Fruit fly (Drosophila melanogaster): Measurements from ENCODE around the gene snsl.

snsl gene

DNA sequence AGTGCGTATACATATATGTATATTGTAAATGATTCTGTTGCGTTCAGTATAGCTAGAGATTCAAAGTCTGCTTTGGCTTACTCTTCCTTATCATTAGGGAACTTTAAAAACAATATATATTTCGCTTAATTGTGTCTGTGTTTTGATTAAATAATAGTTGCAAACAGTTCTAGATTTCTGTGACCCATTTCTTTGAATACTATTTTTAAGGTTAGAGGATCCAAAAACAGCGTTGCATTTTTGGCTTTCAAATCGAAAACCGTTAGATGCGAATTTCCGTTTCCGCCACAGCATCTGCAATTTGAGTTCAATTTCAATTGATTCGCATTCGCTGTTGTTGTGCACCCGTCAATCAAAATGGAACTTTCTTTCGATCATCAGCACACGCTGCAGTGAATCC is 20.4 kb downstream of the snsl start:
- TF ChIP-seq CG14711 (tag; optimal IDR thresholded peaks at IDR 0.05) (no peak), CG7101 (tag; optimal IDR thresholded peaks at IDR 0.05) (no peak), toe (GFP tag; optimal IDR thresholded peaks at IDR 0.05) (no peak), CG1620 (GFP tag; optimal IDR thresholded peaks at IDR 0.05) (no peak), cnc (optimal IDR thresholded peaks at IDR 0.05) (no peak), cic (GFP tag; optimal IDR thresholded peaks at IDR 0.05) (no peak), CG7045 (GFP tag; optimal IDR thresholded peaks at IDR 0.05) (no peak), ovo (GFP tag; optimal IDR thresholded peaks at IDR 0.05) (no peak), Crg-1 (GFP tag; optimal IDR thresholded peaks at IDR 0.05) (no peak), CG12768 (GFP tag; optimal IDR thresholded peaks at IDR 0.05) (no peak), CG5204 (GFP tag; optimal IDR thresholded peaks at IDR 0.05) (no peak), tj (GFP tag; optimal IDR thresholded peaks at IDR 0.05) (no peak), bab1 (GFP tag; optimal IDR thresholded peaks at IDR 0.05) (no peak), CG11617 (GFP tag; optimal IDR thresholded peaks at IDR 0.05) (no peak), CG33017 (tag; optimal IDR thresholded peaks at IDR 0.05) (no peak), Mnt (GFP tag; optimal IDR thresholded peaks at IDR 0.05) (no peak), kay (GFP tag; ENCODE audit: borderline replicate concordance) (no peak), Hr96 (GFP tag; optimal IDR thresholded peaks at IDR 0.05) (no peak), pad (GFP tag; optimal IDR thresholded peaks at IDR 0.05) (no peak)

DNA sequence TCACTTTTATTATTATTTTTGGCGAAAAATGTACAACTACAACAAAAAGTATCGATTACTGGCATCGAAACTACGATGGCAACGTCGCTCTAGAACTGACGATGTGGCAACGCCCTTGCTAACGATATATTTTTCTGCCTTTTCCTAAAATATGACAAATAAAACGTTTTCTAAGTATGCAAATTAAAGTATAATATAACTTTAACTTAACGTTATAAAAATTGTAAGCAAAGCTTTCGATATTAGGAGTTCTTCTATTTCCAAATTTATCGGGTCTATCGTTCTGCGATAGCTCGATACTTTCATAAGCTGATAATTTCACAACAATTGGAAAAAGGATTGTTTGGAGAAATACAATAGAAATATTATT is 23.6 kb downstream of the snsl start, which contains the start of the genes Cf2 and CG3008:
Gene Cf2, minus strand, starts transcription at position 85 of the 370 bp plus-strand sequence.
Gene CG3008, plus strand, starts transcription at position 276 of the 370 bp plus-strand sequence.
- TF ChIP-seq CG5204 (GFP tag; optimal IDR thresholded peaks at IDR 0.05) (no peak), Hr96 (GFP tag; optimal IDR thresholded peaks at IDR 0.05) (no peak), Clk (GFP tag; optimal IDR thresholded peaks at IDR 0.05) (no peak), bab1 (GFP tag; optimal IDR thresholded peaks at IDR 0.05) (no peak), CG1620 (GFP tag; optimal IDR thresholded peaks at IDR 0.05) (no peak), toe (GFP tag; optimal IDR thresholded peaks at IDR 0.05) (no peak), kay (GFP tag; ENCODE audit: borderline replicate concordance) (no peak), CG7101 (tag; optimal IDR thresholded peaks at IDR 0.05) (no peak), Mnt (GFP tag; optimal IDR thresholded peaks at IDR 0.05) (peak; percentile 7), CG7045 (GFP tag; optimal IDR thresholded peaks at IDR 0.05) (no peak), CG14711 (tag; optimal IDR thresholded peaks at IDR 0.05) (no peak), cnc (optimal IDR thresholded peaks at IDR 0.05) (no peak), tj (GFP tag; optimal IDR thresholded peaks at IDR 0.05) (peak; percentile 15), CG11617 (GFP tag; optimal IDR thresholded peaks at IDR 0.05) (no peak), cic (GFP tag; optimal IDR thresholded peaks at IDR 0.05) (no peak)

DNA sequence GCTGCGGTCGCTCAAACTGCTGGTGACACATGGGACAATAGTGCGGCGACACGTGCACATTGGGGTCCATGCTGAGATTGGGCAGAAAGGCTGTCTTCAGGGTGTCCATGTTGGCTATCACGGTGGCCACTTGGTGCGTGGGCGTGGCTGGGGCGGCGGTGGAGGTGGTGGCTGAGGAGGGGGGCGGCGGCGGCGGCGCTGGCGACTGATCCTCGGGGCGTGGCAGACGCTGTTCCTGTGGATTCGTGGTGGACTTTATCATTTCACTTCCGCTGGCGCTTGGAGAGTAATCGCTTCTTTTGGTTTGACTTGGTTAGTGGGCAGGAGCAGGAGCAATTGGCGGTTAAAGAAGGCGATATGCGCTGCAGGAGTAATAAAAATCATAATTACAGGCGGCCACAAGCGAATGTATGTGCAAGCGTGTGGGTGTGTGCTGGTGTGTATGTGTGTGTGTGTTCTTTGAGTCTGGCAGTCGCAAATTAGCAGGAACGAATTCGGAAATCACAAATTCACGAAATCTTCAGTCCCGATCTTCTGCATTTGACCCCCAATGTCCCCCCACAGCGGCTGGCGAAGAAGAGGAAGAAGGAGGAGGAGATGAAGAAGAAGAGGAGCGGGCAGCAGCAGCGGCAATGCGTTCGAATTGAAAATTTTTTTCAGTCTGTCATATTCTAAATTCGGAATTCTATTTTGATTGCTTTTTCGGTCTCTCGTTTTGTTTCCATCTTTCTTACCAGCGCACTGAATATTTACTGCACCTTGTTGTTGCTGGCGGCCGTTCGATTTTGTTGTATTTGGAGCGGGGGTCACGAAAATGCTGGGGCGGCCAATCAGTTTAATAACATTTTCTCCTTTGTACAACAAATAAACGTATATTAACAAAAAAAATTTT is 24.2 kb downstream of the snsl start:
- TF ChIP-seq kay (GFP tag; ENCODE audit: borderline replicate concordance) (no peak), Clk (GFP tag; optimal IDR thresholded peaks at IDR 0.05) (no peak), CG1620 (GFP tag; optimal IDR thresholded peaks at IDR 0.05) (no peak), ovo (GFP tag; optimal IDR thresholded peaks at IDR 0.05) (no peak), Crg-1 (GFP tag; optimal IDR thresholded peaks at IDR 0.05) (no peak), CG11617 (GFP tag; optimal IDR thresholded peaks at IDR 0.05) (no peak), CG14711 (tag; optimal IDR thresholded peaks at IDR 0.05) (no peak), cnc (optimal IDR thresholded peaks at IDR 0.05) (no peak), tj (GFP tag; optimal IDR thresholded peaks at IDR 0.05) (no peak), toe (GFP tag; optimal IDR thresholded peaks at IDR 0.05) (no peak), pad (GFP tag; optimal IDR thresholded peaks at IDR 0.05) (no peak), CG12768 (GFP tag; optimal IDR thresholded peaks at IDR 0.05) (no peak), Mnt (GFP tag; optimal IDR thresholded peaks at IDR 0.05) (no peak), CG7101 (tag; optimal IDR thresholded peaks at IDR 0.05) (no peak)

DNA sequence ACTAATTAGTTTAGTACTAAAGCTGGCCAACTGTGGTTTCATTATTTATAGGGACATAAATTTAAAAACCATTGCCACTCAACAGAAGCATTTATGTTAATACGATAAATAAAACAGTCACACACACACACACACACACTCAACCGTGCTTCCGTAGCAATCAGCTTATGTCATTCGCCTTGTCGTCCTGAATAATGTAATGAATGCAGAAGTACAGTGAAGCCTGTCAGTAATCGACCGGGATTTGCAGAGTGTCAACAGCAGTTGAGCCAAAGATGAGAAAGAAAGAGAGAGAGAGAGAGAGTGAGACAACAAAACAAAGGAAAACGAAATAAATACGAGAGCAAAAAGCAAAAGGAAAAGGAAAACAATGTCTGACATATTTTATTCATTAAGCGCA is 38.2 kb downstream of the snsl start:
- TF ChIP-seq CG11617 (GFP tag; optimal IDR thresholded peaks at IDR 0.05): no peak
- no peak for TF ChIP-seq CG7045 (GFP tag; optimal IDR thresholded peaks at IDR 0.05)
- TF ChIP-seq Mnt (GFP tag; optimal IDR thresholded peaks at IDR 0.05): no peak
- TF ChIP-seq bab1 (GFP tag; optimal IDR thresholded peaks at IDR 0.05): no peak
- no peak for TF ChIP-seq ovo (GFP tag; optimal IDR thresholded peaks at IDR 0.05)
- TF ChIP-seq cic (GFP tag; optimal IDR thresholded peaks at IDR 0.05): no peak
- TF ChIP-seq Clk (GFP tag; optimal IDR thresholded peaks at IDR 0.05): no peak
- no peak for TF ChIP-seq Hr96 (GFP tag; optimal IDR thresholded peaks at IDR 0.05)
- TF ChIP-seq CG1620 (GFP tag; optimal IDR thresholded peaks at IDR 0.05): no peak
- no peak for TF ChIP-seq Crg-1 (GFP tag; optimal IDR thresholded peaks at IDR 0.05)
- TF ChIP-seq cnc (optimal IDR thresholded peaks at IDR 0.05): no peak

DNA sequence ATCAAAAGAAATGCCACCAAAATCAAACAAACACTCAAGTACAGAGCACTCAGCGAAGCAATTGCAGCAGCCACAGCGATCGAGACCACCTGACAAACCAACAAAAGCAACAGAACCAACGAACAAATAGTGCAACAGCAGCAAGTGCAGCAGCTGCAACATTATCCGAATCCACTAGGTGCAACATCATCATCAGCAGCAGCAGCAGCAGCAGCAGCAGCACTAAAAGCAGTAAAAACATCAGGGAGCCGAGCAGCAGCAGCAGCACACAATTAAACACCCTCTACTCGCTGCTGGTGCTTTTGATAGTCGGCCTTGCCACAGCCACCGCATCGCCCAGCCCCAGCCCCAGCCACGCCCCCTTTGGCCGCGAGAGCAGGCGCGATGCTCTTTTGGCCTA is 41.2 kb downstream of the snsl start:
- no peak for TF ChIP-seq CG14711 (tag; optimal IDR thresholded peaks at IDR 0.05)
- TF ChIP-seq pad (GFP tag; optimal IDR thresholded peaks at IDR 0.05): no peak
- no peak for TF ChIP-seq kay (GFP tag; ENCODE audit: borderline replicate concordance)
- TF ChIP-seq CG1620 (GFP tag; optimal IDR thresholded peaks at IDR 0.05): no peak
- no peak for TF ChIP-seq Mnt (GFP tag; optimal IDR thresholded peaks at IDR 0.05)
- no peak for TF ChIP-seq Hr96 (GFP tag; optimal IDR thresholded peaks at IDR 0.05)
- no peak for TF ChIP-seq CG11617 (GFP tag; optimal IDR thresholded peaks at IDR 0.05)
- TF ChIP-seq tj (GFP tag; optimal IDR thresholded peaks at IDR 0.05): no peak
- no peak for TF ChIP-seq CG7101 (tag; optimal IDR thresholded peaks at IDR 0.05)
- no peak for TF ChIP-seq bab1 (GFP tag; optimal IDR thresholded peaks at IDR 0.05)
- TF ChIP-seq Clk (GFP tag; optimal IDR thresholded peaks at IDR 0.05): no peak

DNA sequence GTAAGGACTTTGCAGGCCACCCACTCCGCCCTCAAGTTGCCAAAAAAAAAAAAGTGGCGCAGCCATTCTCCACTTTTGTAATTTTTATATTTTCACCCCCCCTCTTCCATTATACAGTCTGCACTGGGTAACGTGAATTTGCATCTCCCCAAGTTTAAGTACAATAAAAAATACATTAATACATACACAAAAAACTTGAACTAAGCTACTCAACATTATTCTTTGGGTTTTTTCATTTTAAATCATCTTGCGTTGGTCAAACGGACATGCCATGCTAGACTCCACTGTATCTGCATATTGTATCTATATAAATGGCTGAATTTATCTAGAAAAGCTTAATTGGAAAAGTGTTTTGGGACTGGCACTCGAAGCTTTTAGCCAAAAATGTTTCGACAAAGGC is 45.1 kb downstream of the snsl start:
- TF ChIP-seq cic (GFP tag; optimal IDR thresholded peaks at IDR 0.05): no peak
- no peak for TF ChIP-seq Mnt (GFP tag; optimal IDR thresholded peaks at IDR 0.05)
- no peak for TF ChIP-seq kay (GFP tag; ENCODE audit: borderline replicate concordance)
- no peak for TF ChIP-seq CG33017 (tag; optimal IDR thresholded peaks at IDR 0.05)
- no peak for TF ChIP-seq ovo (GFP tag; optimal IDR thresholded peaks at IDR 0.05)
- no peak for TF ChIP-seq tj (GFP tag; optimal IDR thresholded peaks at IDR 0.05)
- TF ChIP-seq bab1 (GFP tag; optimal IDR thresholded peaks at IDR 0.05): no peak
- TF ChIP-seq Hr96 (GFP tag; optimal IDR thresholded peaks at IDR 0.05): no peak
